Fruit fly (Drosophila melanogaster): Measurements from ENCODE around the gene CG16713.

The CG16713 gene

DNA sequence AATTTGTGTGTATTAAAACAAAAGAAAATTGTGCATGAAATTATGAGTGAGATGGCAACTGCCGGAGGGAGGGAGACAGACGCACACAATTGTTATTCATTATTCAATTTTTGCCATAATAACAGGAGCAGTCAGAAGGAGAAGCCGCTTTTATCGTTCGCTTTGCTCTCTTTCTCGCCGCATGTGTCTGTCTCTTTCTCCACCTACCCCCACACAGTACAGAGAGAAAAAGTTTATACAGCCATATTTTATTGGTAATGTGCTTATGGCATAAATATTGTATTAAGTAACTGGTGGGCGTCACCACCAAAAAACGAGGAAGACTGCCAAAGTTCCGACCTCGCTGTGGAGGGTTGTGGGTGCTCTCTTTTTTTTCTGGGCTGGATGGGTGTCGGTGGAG lies 12.7 kb downstream of the CG16713 start (continued):
- TF ChIP-seq vvl (GFP tag; IDR thresholded peaks at IDR 0.05) = peak; percentile 29; the same call in 1 of the 2 replicates
- peak; percentile 45 for TF ChIP-seq CG1832 (GFP tag; optimal IDR thresholded peaks at IDR 0.05)
- TF ChIP-seq Nf-YC (tag; optimal IDR thresholded peaks at IDR 0.05) = peak; percentile 93

DNA sequence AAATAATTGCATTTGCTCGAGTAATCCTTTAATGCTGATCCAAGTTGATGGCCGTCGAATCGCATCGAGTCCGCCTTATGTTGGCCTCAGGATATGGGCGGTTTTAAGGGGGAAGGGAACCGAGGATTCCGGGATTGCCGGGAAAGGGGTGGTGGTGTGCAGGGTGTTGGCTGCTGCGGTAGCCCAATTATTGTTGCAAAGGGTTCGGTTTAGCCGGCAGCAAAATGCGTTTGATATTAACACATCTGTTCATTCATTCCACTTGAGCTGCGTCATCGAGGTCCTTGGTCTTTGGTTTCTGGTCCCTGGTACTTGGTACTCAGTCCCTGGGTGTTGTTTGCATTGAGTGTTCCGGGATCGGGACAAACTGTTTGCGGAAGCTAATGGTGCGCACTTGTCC lies 13.9 kb downstream of the CG16713 start:
- TF ChIP-seq ftz-f1 (GFP tag; optimal IDR thresholded peaks at IDR 0.05) (no peak), CG7372 (GFP tag; IDR thresholded peaks at IDR 0.05) (no peak), jumu (GFP tag; optimal IDR thresholded peaks at IDR 0.05) (no peak), Mrtf (GFP tag; IDR thresholded peaks at IDR 0.05) (0 out of 3 replicates have a peak, but pooled peaks have one; percentile 11), CG15479 (GFP tag; optimal IDR thresholded peaks at IDR 0.05) (no peak), pros (GFP tag; optimal IDR thresholded peaks at IDR 0.05) (peak; percentile 57), tap (tag; optimal IDR thresholded peaks at IDR 0.05) (peak; percentile 50), crol (GFP tag; IDR thresholded peaks at IDR 0.05) (peak; percentile 31; the same call in 1 of the 2 replicates)

DNA sequence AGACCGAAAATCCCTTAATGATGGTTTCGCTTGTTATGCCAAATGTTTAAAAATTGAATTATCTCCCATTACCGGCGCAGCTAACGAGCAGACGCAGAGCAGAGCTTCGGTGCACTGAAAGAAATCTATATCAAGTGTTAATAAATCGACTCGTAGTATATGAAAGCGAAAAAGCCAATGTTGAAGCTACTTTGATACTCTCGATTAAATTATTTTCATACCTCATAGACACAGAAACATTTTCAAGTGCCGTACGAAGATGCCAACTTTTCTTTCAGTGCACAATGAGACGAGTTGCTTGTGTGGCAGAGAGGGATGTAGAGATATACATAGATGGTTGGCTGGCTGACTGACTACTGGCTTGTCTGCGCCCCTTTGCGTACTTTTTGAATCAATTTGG lies 19.4 kb downstream of the CG16713 start:
- peak; percentile 55; the same call in 1 of the 2 replicates for TF ChIP-seq CG8765 (GFP tag; IDR thresholded peaks at IDR 0.05)
- peak; percentile 19 for TF ChIP-seq pum (GFP tag; optimal IDR thresholded peaks at IDR 0.05)
- TF ChIP-seq Dp (GFP tag; optimal IDR thresholded peaks at IDR 0.05) = no peak
- peak; percentile 61; the same call in 2 of the 3 replicates for TF ChIP-seq row (GFP tag; IDR thresholded peaks at IDR 0.05)
- TF ChIP-seq CG17361 (GFP tag; IDR thresholded peaks at IDR 0.05) = no peak
- 0 out of 3 replicates have a peak, but pooled peaks have one; percentile 12 for TF ChIP-seq Aef1 (GFP tag; IDR thresholded peaks at IDR 0.05)
- TF ChIP-seq ewg (GFP tag; optimal IDR thresholded peaks at IDR 0.05) = peak; percentile 6
- TF ChIP-seq Nf-YA (GFP tag; IDR thresholded peaks at IDR 0.05) = no peak
- peak; percentile 33 for TF ChIP-seq jing (GFP tag; optimal IDR thresholded peaks at IDR 0.05)
- TF ChIP-seq Ets65A (GFP tag) = peak; percentile 77
- peak; percentile 5 for TF ChIP-seq Pdp1 (GFP tag; optimal IDR thresholded peaks at IDR 0.05)
- TF ChIP-seq CG9437 (GFP tag; optimal IDR thresholded peaks at IDR 0.05) = no peak
- peak; percentile 24 for TF ChIP-seq Chrac-16 (GFP tag; optimal IDR thresholded peaks at IDR 0.05)
- TF ChIP-seq Oli (tag; optimal IDR thresholded peaks at IDR 0.05) = peak; percentile 49
- TF ChIP-seq CG17829 (tag; optimal IDR thresholded peaks at IDR 0.05) = peak; percentile 52
- peak; percentile 55 for TF ChIP-seq fd96Cb (tag; optimal IDR thresholded peaks at IDR 0.05)
- no peak for TF ChIP-seq CG11504 (tag; optimal IDR thresholded peaks at IDR 0.05)
- 0 out of 2 replicates have a peak, but pooled peaks have one; percentile 7 for TF ChIP-seq E2f2 (GFP tag; IDR thresholded peaks at IDR 0.05)
- TF ChIP-seq bigmax (GFP tag; optimal IDR thresholded peaks at IDR 0.05) = no peak
- no peak for TF ChIP-seq CG3163 (GFP tag; optimal IDR thresholded peaks at IDR 0.05)
- 0 out of 2 replicates have a peak, but pooled peaks have one; percentile 6 for TF ChIP-seq sim (GFP tag; IDR thresholded peaks at IDR 0.05)
- peak; percentile 67 for TF ChIP-seq CG2712 (tag; optimal IDR thresholded peaks at IDR 0.05)
- peak; percentile 35; the same call in 1 of the 2 replicates for TF ChIP-seq CG17328 (GFP tag; IDR thresholded peaks at IDR 0.05)
- peak; percentile 9 for TF ChIP-seq lilli (GFP tag; optimal IDR thresholded peaks at IDR 0.05)
- peak; percentile 41 for TF ChIP-seq CG15696 (tag; optimal IDR thresholded peaks at IDR 0.05)
- peak; percentile 42; the same call in 1 of the 2 replicates for TF ChIP-seq Rx (GFP tag; IDR thresholded peaks at IDR 0.05)
- peak; percentile 26 for TF ChIP-seq CG12219 (GFP tag; optimal IDR thresholded peaks at IDR 0.05)
- TF ChIP-seq CG16863 (GFP tag; optimal IDR thresholded peaks at IDR 0.05) = peak; percentile 12
- TF ChIP-seq CG6254 (GFP tag; optimal IDR thresholded peaks at IDR 0.05) = peak; percentile 32
- TF ChIP-seq CG11695 (GFP tag; IDR thresholded peaks at IDR 0.05) = no peak
- TF ChIP-seq CG14667 (GFP tag; IDR thresholded peaks at IDR 0.05) = peak; percentile 21; the same call in 1 of the 2 replicates
- TF ChIP-seq CG30431 (GFP tag; optimal IDR thresholded peaks at IDR 0.05) = peak; percentile 24
- no peak for TF ChIP-seq CG12104 (GFP tag; optimal IDR thresholded peaks at IDR 0.05)
- 0 out of 2 replicates have a peak, but pooled peaks have one; percentile 28 for TF ChIP-seq Awh (GFP tag; IDR thresholded peaks at IDR 0.05)
- peak; percentile 57 for TF ChIP-seq dmrt99B (tag; optimal IDR thresholded peaks at IDR 0.05)
- peak; percentile 13 for TF ChIP-seq CG2875 (GFP tag; optimal IDR thresholded peaks at IDR 0.05)
- no peak for TF ChIP-seq da (GFP tag; optimal IDR thresholded peaks at IDR 0.05)
